Worm (Caenorhabditis elegans): ENCODE data around the gene C07B5.6.

- TF ChIP-seq W03F9.2 (tag; optimal IDR thresholded peaks at IDR 0.05) (no peak), dao-5 (tag; optimal IDR thresholded peaks at IDR 0.05) (no peak)
Measured at ce11 chrX:9494661-9495060, 24.2 kb upstream of the C07B5.6 start.
